Fruit fly (Drosophila melanogaster): ENCODE data around the gene Rad9.

Gene Rad9

dm6 chr3L:18898770-18899278, 26.5 kb upstream of the Rad9 start, which contains the start of gene RpL26 (continued):
- TF ChIP-seq Sp1 (GFP tag; optimal IDR thresholded peaks at IDR 0.05) (peak; percentile 80), OdsH (GFP tag; optimal IDR thresholded peaks at IDR 0.05) (peak; percentile 75)

dm6 chr3L:18898086-18898470, 25.7 kb upstream of the Rad9 start, which contains the start of gene CG3902:
TSS of gene CG3902 (minus strand) at chr3L:18898293.
- TF ChIP-seq h (GFP tag; optimal IDR thresholded peaks at IDR 0.05) (peak; percentile 94), Jra (GFP tag; optimal IDR thresholded peaks at IDR 0.05) (no peak), dmrt93B (GFP tag; optimal IDR thresholded peaks at IDR 0.05) (no peak), N (GFP tag; optimal IDR thresholded peaks at IDR 0.05) (no peak), ey (GFP tag; optimal IDR thresholded peaks at IDR 0.05) (peak; percentile 9), rgr (GFP tag; optimal IDR thresholded peaks at IDR 0.05) (peak; percentile 49), jim (GFP tag; optimal IDR thresholded peaks at IDR 0.05) (no peak), pan (optimal IDR thresholded peaks at IDR 0.05) (no peak), fru (GFP tag; optimal IDR thresholded peaks at IDR 0.05) (peak; percentile 1), Hnf4 (GFP tag; optimal IDR thresholded peaks at IDR 0.05) (peak; percentile 43), Abd-B (GFP tag; optimal IDR thresholded peaks at IDR 0.05) (no peak), dl (GFP tag; optimal IDR thresholded peaks at IDR 0.05; ENCODE audit: insufficient read depth in 1 of 2, partially characterized antibody in 2 of 2) (no peak), lola (GFP tag; optimal IDR thresholded peaks at IDR 0.05) (no peak), Mio (GFP tag; optimal IDR thresholded peaks at IDR 0.05) (no peak), psq (GFP tag; optimal IDR thresholded peaks at IDR 0.05) (no peak), sv (GFP tag; optimal IDR thresholded peaks at IDR 0.05) (no peak), Vsx2 (GFP tag; optimal IDR thresholded peaks at IDR 0.05; ENCODE audit: partially characterized antibody) (no peak), tai (GFP tag; optimal IDR thresholded peaks at IDR 0.05) (no peak), Dif (GFP tag; optimal IDR thresholded peaks at IDR 0.05; ENCODE audit: partially characterized antibody) (peak; percentile 82), br (GFP tag; optimal IDR thresholded peaks at IDR 0.05) (peak; percentile 22), OdsH (GFP tag; optimal IDR thresholded peaks at IDR 0.05) (no peak), CG32264 (GFP tag; optimal IDR thresholded peaks at IDR 0.05) (no peak), Dfd (GFP tag; optimal IDR thresholded peaks at IDR 0.05) (no peak), usp (GFP tag; optimal IDR thresholded peaks at IDR 0.05) (no peak), Hr78 (GFP tag; optimal IDR thresholded peaks at IDR 0.05) (no peak), foxo (GFP tag; optimal IDR thresholded peaks at IDR 0.05) (no peak), brk (GFP tag; optimal IDR thresholded peaks at IDR 0.05) (peak; percentile 80), Hr83 (GFP tag; optimal IDR thresholded peaks at IDR 0.05; ENCODE audit: poor library complexity, severe bottlenecking) (peak; percentile 27), CrebA (GFP tag; optimal IDR thresholded peaks at IDR 0.05; ENCODE audit: borderline replicate concordance) (no peak), sage (GFP tag; optimal IDR thresholded peaks at IDR 0.05) (no peak), GATAd (GFP tag; optimal IDR thresholded peaks at IDR 0.05) (no peak), Myc (optimal IDR thresholded peaks at IDR 0.05) (no peak), dsf (GFP tag; optimal IDR thresholded peaks at IDR 0.05; ENCODE audit: borderline replicate concordance) (no peak), CG9705 (GFP tag; optimal IDR thresholded peaks at IDR 0.05) (no peak), HLH106 (tag; optimal IDR thresholded peaks at IDR 0.05) (no peak), woc (GFP tag; optimal IDR thresholded peaks at IDR 0.05) (no peak), Sp1 (GFP tag; optimal IDR thresholded peaks at IDR 0.05) (peak; percentile 53), Rel (GFP tag; optimal IDR thresholded peaks at IDR 0.05) (no peak), Rel (tag; optimal IDR thresholded peaks at IDR 0.05) (peak; percentile 34)

dm6 chr3L:18897459-18898085, 25.2 kb upstream of the Rad9 start:
- TF ChIP-seq Vsx2 (GFP tag; optimal IDR thresholded peaks at IDR 0.05; ENCODE audit: partially characterized antibody) (no peak), Mio (GFP tag; optimal IDR thresholded peaks at IDR 0.05) (no peak), psq (GFP tag; optimal IDR thresholded peaks at IDR 0.05) (no peak), brk (GFP tag; optimal IDR thresholded peaks at IDR 0.05) (no peak), jim (GFP tag; optimal IDR thresholded peaks at IDR 0.05) (peak; percentile 65), foxo (GFP tag; optimal IDR thresholded peaks at IDR 0.05) (no peak)
